Worm (Caenorhabditis elegans) whole organism, L4 larva: ENCODE measurements around the gene slc-9B.2.

Experiments used
- F10B5.3 ChIP-seq: sonication (generic microtip); optimal IDR thresholded peaks from 2 replicates; lab custom pipeline; 2016; ENCODE audit warnings: mild to moderate bottlenecking, missing genetic modification characterization, missing compliant biosample characterization
- F37D6.2 ChIP-seq: sonication (generic microtip); optimal IDR thresholded peaks from 2 replicates; lab custom pipeline; 2016; ENCODE audit warnings: mild to moderate bottlenecking, missing genetic modification characterization, missing compliant biosample characterization
- F44E2.7 ChIP-seq: fragments of 200-800 bp; sonication (Bioruptor generic); IDR thresholded peaks from 2 replicates; pipeline ENCODE4 v2.1.2; 2022; ENCODE audit warnings: missing genetic modification characterization, missing compliant biosample characterization
- F49E8.2 ChIP-seq: sonication (generic microtip); optimal IDR thresholded peaks from 2 replicates; lab custom pipeline; 2016; ENCODE audit warnings: missing compliant biosample characterization, mild to moderate bottlenecking, missing genetic modification characterization, borderline replicate concordance
- R02D3.7 ChIP-seq: fragments of 150-350 bp; sonication (generic microtip); optimal IDR thresholded peaks from 3 replicates; lab custom pipeline; 2014; ENCODE audit warnings: missing biosample characterization, missing genetic modification characterization
- T20F7.1 ChIP-seq: fragments of 200-800 bp; sonication (Bioruptor generic); optimal IDR thresholded peaks from 2 replicates; lab custom pipeline; 2018; ENCODE audit warnings: mild to moderate bottlenecking, missing genetic modification characterization, missing compliant biosample characterization
- Y105C5A.15 ChIP-seq: fragments of 200-800 bp; sonication (Bioruptor generic); IDR thresholded peaks from 2 replicates; pipeline ENCODE4 v1.3.6; 2022; ENCODE audit warnings: missing genetic modification characterization, missing compliant biosample characterization
- Y5F2A.4 ChIP-seq: fragments of 200-800 bp; sonication (Bioruptor generic); optimal IDR thresholded peaks from 2 replicates; lab custom pipeline; 2018; ENCODE audit warnings: mild to moderate bottlenecking, missing genetic modification characterization, missing compliant biosample characterization
- ZK546.5 ChIP-seq, 2 experiments: sonication (generic microtip); optimal IDR thresholded peaks; 2 replicates each; lab custom pipeline; 2017; ENCODE audit warnings: missing biosample characterization in 2 of 2, missing genetic modification characterization in 2 of 2
- aha-1 ChIP-seq: fragments of 150-350 bp; peaks from one replicate; lab custom pipeline; 2014; ENCODE audit warnings: missing biosample characterization, missing genetic modification characterization
- ama-1 ChIP-seq: fragments of 150-350 bp; optimal IDR thresholded peaks from 2 replicates; lab custom pipeline; 2014; ENCODE audit warnings: inconsistent platforms, mixed read lengths
- attf-4 ChIP-seq: sonication (generic microtip); optimal IDR thresholded peaks from 3 replicates; lab custom pipeline; 2017; ENCODE audit warnings: missing biosample characterization, missing genetic modification characterization
- ceh-44 ChIP-seq: fragments of 200-800 bp; sonication (Bioruptor generic); IDR thresholded peaks from 2 replicates; pipeline ENCODE4 v1.3.6; 2022; ENCODE audit warnings: missing genetic modification reagents, missing genetic modification characterization, missing compliant biosample characterization
- ceh-82 ChIP-seq: sonication (generic microtip); optimal IDR thresholded peaks from 2 replicates; lab custom pipeline; 2017; ENCODE audit warnings: missing biosample characterization, missing genetic modification characterization
- daf-16 ChIP-seq, 3 experiments: sonication (generic microtip); optimal IDR thresholded peaks; 2 replicates each; lab custom pipeline; 2016 to 2017; ENCODE audit warnings: missing genetic modification characterization in 3 of 3, missing genetic modification reagents in 3 of 3, mild to moderate bottlenecking in 2 of 3, missing compliant biosample characterization in 2 of 3, missing biosample characterization in 1 of 3, moderate library complexity in 1 of 3
- daf-8 ChIP-seq: fragments of 200-800 bp; sonication (Bioruptor generic); IDR thresholded peaks from 2 replicates; pipeline ENCODE4 v1.3.6; 2022; ENCODE audit warnings: missing genetic modification characterization, missing compliant biosample characterization
- dve-1 ChIP-seq: sonication (generic microtip); optimal IDR thresholded peaks from 2 replicates; lab custom pipeline; 2017; ENCODE audit warnings: antibody characterized with exemption, mild to moderate bottlenecking, missing genetic modification characterization, missing compliant biosample characterization; ENCODE audit not compliant: insufficient read depth
- fos-1 ChIP-seq: fragments of 150-350 bp; optimal IDR thresholded peaks from 2 replicates; lab custom pipeline; 2014; ENCODE audit warnings: missing biosample characterization, missing genetic modification characterization
- gei-8 ChIP-seq: fragments of 200-800 bp; sonication (Bioruptor generic); optimal IDR thresholded peaks from 2 replicates; lab custom pipeline; 2018; ENCODE audit warnings: mild to moderate bottlenecking, missing genetic modification characterization, missing compliant biosample characterization
- hif-1 ChIP-seq, 2 experiments: sonication (generic microtip); optimal IDR thresholded peaks; 2 replicates each; lab custom pipeline; 2016 to 2017; ENCODE audit warnings: missing compliant biosample characterization in 2 of 2, missing genetic modification characterization in 2 of 2, missing genetic modification reagents in 2 of 2, missing genotype in 2 of 2, mild to moderate bottlenecking in 1 of 2
- hlh-11 ChIP-seq: fragments of 200-800 bp; sonication (Bioruptor generic); optimal IDR thresholded peaks from 2 replicates; lab custom pipeline; 2018; ENCODE audit warnings: mild to moderate bottlenecking, missing genetic modification characterization, missing compliant biosample characterization
- hlh-30 ChIP-seq: sonication (generic microtip); optimal IDR thresholded peaks from 2 replicates; lab custom pipeline; 2017; ENCODE audit warnings: antibody characterized with exemption, mild to moderate bottlenecking, missing genetic modification characterization, missing compliant biosample characterization; ENCODE audit not compliant: insufficient read depth
- hmg-1.1 ChIP-seq: fragments of 200-800 bp; sonication (Bioruptor generic); IDR thresholded peaks from 2 replicates; pipeline ENCODE4 v1.3.6; 2022; ENCODE audit warnings: missing genetic modification reagents, missing genetic modification characterization, missing compliant biosample characterization
- jun-1 ChIP-seq: fragments of 150-350 bp; optimal IDR thresholded peaks from 2 replicates; lab custom pipeline; 2014; ENCODE audit warnings: missing biosample characterization, missing genetic modification reagents, missing genetic modification characterization
- lin-13 ChIP-seq: fragments of 150-350 bp; optimal IDR thresholded peaks from 2 replicates; lab custom pipeline; 2014; ENCODE audit warnings: missing biosample characterization, missing genetic modification reagents, missing genetic modification characterization
- lin-38 ChIP-seq: fragments of 200-800 bp; sonication (Bioruptor generic); IDR thresholded peaks from 2 replicates; pipeline ENCODE4 v1.3.6; 2022; ENCODE audit warnings: missing genetic modification reagents, missing genetic modification characterization, missing compliant biosample characterization
- lsy-2 ChIP-seq, 2 experiments: fragments of 150-350 bp in 1 of 2; sonication (generic microtip) in 1 of 2; optimal IDR thresholded peaks; 2 replicates each; lab custom pipeline; 2014 to 2017; ENCODE audit warnings: missing biosample characterization in 2 of 2, missing genetic modification characterization in 2 of 2
- madf-9 ChIP-seq: fragments of 200-800 bp; sonication (Bioruptor generic); conservative IDR thresholded peaks from 2 replicates; pipeline ENCODE4 v1.3.6; 2022; ENCODE audit warnings: missing genetic modification reagents, missing genetic modification characterization, missing compliant biosample characterization
- mdl-1 ChIP-seq, 2 experiments: fragments of 150-350 bp in 1 of 2; sonication (generic microtip) in 1 of 2; optimal IDR thresholded peaks; 2 replicates each; lab custom pipeline; 2014 to 2017; ENCODE audit warnings: missing biosample characterization in 2 of 2, missing genetic modification characterization in 2 of 2
- mdt-29 ChIP-seq: fragments of 200-800 bp; sonication (Bioruptor generic); IDR thresholded peaks from 2 replicates; pipeline ENCODE4 v1.3.6; 2022; ENCODE audit warnings: missing genetic modification reagents, missing genetic modification characterization, missing compliant biosample characterization
- mep-1 ChIP-seq: fragments of 150-350 bp; sonication (generic microtip); optimal IDR thresholded peaks from 3 replicates; lab custom pipeline; 2014; ENCODE audit warnings: missing biosample characterization, missing genetic modification characterization
- mxl-3 ChIP-seq: fragments of 200-800 bp; sonication (Bioruptor generic); optimal IDR thresholded peaks from 2 replicates; lab custom pipeline; 2018; ENCODE audit warnings: mild to moderate bottlenecking, missing genetic modification characterization, missing compliant biosample characterization
- nhr-10 ChIP-seq: fragments of 150-350 bp; optimal IDR thresholded peaks from 2 replicates; lab custom pipeline; 2014; ENCODE audit warnings: missing biosample characterization, missing genetic modification characterization
- nhr-11 ChIP-seq: fragments of 150-350 bp; optimal IDR thresholded peaks from 2 replicates; lab custom pipeline; 2014; ENCODE audit warnings: missing biosample characterization, missing genetic modification characterization
- nhr-237 ChIP-seq: sonication (generic microtip); optimal IDR thresholded peaks from 2 replicates; lab custom pipeline; 2017; ENCODE audit warnings: missing biosample characterization, missing genetic modification characterization
- nhr-28 ChIP-seq: fragments of 150-350 bp; optimal IDR thresholded peaks from 2 replicates; lab custom pipeline; 2014; ENCODE audit warnings: missing biosample characterization, missing genetic modification characterization
- nhr-42 ChIP-seq: fragments of 200-800 bp; sonication (Bioruptor generic); IDR thresholded peaks from 2 replicates; pipeline ENCODE4 v1.3.6; 2022; ENCODE audit warnings: missing genetic modification characterization, missing compliant biosample characterization
- pha-4 ChIP-seq, 2 experiments: fragments of 150-350 bp in 1 of 2; fragments of 200-800 bp in 1 of 2; sonication (Bioruptor generic) in 1 of 2; IDR thresholded peaks in 1 of 2; optimal IDR thresholded peaks in 1 of 2; 2 replicates each; pipeline versions ENCODE4 v1.3.6 to Lab custom; 2014 to 2022; ENCODE audit warnings: missing genetic modification characterization in 2 of 2, missing genetic modification reagents in 2 of 2, missing biosample characterization in 1 of 2, missing compliant biosample characterization in 1 of 2
- rbr-2 ChIP-seq: sonication (generic microtip); optimal IDR thresholded peaks from 2 replicates; lab custom pipeline; 2016; ENCODE audit warnings: missing genotype, missing genetic modification characterization, missing compliant biosample characterization
- saeg-2 ChIP-seq: fragments of 200-800 bp; sonication (Bioruptor generic); IDR thresholded peaks from 2 replicates; pipeline ENCODE4 v1.3.6; 2022; ENCODE audit warnings: missing genetic modification reagents, missing genetic modification characterization, missing compliant biosample characterization
- sdz-12 ChIP-seq: fragments of 200-800 bp; sonication (Bioruptor generic); optimal IDR thresholded peaks from 2 replicates; lab custom pipeline; 2018; ENCODE audit warnings: mild to moderate bottlenecking, missing genetic modification characterization, missing compliant biosample characterization
- snpc-4 ChIP-seq: fragments of 150-350 bp; optimal IDR thresholded peaks from 2 replicates; lab custom pipeline; 2014; ENCODE audit warnings: missing biosample characterization, missing genetic modification characterization
- unc-62 ChIP-seq, 3 experiments: fragments of 150-350 bp in 1 of 3; sonication (generic microtip); optimal IDR thresholded peaks in 2 of 3; peaks in 1 of 3; 1 replicate in 1 of 3; 2 replicates in 2 of 3; lab custom pipeline; 2014 to 2017; ENCODE audit warnings: missing biosample characterization in 3 of 3, missing genetic modification characterization in 3 of 3, missing genetic modification reagents in 3 of 3, missing genotype in 1 of 3
- vab-7 ChIP-seq: fragments of 200-800 bp; sonication (Bioruptor generic); IDR thresholded peaks from 2 replicates; pipeline ENCODE4 v1.3.6; 2022; ENCODE audit warnings: missing genetic modification reagents, missing genetic modification characterization, missing compliant biosample characterization
- zip-2 ChIP-seq: fragments of 150-350 bp; optimal IDR thresholded peaks from 2 replicates; lab custom pipeline; 2014; ENCODE audit warnings: missing biosample characterization, missing genetic modification characterization
- ztf-7 ChIP-seq: fragments of 150-350 bp; optimal IDR thresholded peaks from 2 replicates; lab custom pipeline; 2014; ENCODE audit warnings: missing biosample characterization, missing genetic modification characterization

slc-9B.2 gene

ce11 chrV:16352282-16352681 lies 13.4 kb downstream of the slc-9B.2 start (continued):
- TF ChIP-seq unc-62 (GFP tag; optimal IDR thresholded peaks at IDR 0.05 in 1 of 2; lab: Kevin White, UChicago) (peak in 1 of 2 experiments; percentile 42), unc-62 (tag; optimal IDR thresholded peaks at IDR 0.05; lab: Kevin White, UChicago) (no peak), daf-8 (GFP tag; lab: Robert Waterston, UW) (no peak), ceh-44 (no peak), fos-1 (tag; lab: Kevin White, UChicago) (no peak), ZK546.5 (tag; optimal IDR thresholded peaks at IDR 0.05; lab: Kevin White, UChicago) (no peak), T20F7.1 (GFP tag; lab: Kevin White, UChicago) (no peak), gei-8 (GFP tag; lab: Kevin White, UChicago) (no peak)
- TF ChIP-seq, all 104 proteins: peak for 20

- no peak for TF ChIP-seq nhr-11 (tag; lab: Kevin White, UChicago)
- no peak for TF ChIP-seq F10B5.3
- TF ChIP-seq pha-4 (GFP tag; IDR thresholded peaks at IDR 0.05; lab: Robert Waterston, UW) = no peak
- no peak for TF ChIP-seq pha-4 (tag; optimal IDR thresholded peaks at IDR 0.05; lab: Kevin White, UChicago)
- no peak for TF ChIP-seq saeg-2 (GFP tag; lab: Robert Waterston, UW)
- TF ChIP-seq mdl-1 (tag; optimal IDR thresholded peaks at IDR 0.05; lab: Kevin White, UChicago) = peak in 1 of 2 experiments; percentile 51
- TF ChIP-seq R02D3.7 (tag; lab: Kevin White, UChicago) = no peak
- TF ChIP-seq daf-16 (GFP tag; optimal IDR thresholded peaks at IDR 0.05; lab: Kevin White, UChicago) = no peak
- TF ChIP-seq daf-16 (tag; optimal IDR thresholded peaks at IDR 0.05; lab: Kevin White, UChicago) = peak; percentile 12
- TF ChIP-seq dve-1 (tag; lab: Kevin White, UChicago) = peak; percentile 28
- TF ChIP-seq mxl-3 (GFP tag; lab: Kevin White, UChicago) = peak; percentile 47
- no peak for TF ChIP-seq snpc-4 (tag; lab: Kevin White, UChicago)
- TF ChIP-seq nhr-28 (tag; lab: Kevin White, UChicago) = peak; percentile 14
- TF ChIP-seq hlh-11 (tag; lab: Kevin White, UChicago) = no peak
- no peak for TF ChIP-seq Y5F2A.4 (GFP tag; lab: Kevin White, UChicago)
- no peak for TF ChIP-seq hmg-1.1
- TF ChIP-seq ama-1 = no peak
- no peak for TF ChIP-seq ztf-7
- TF ChIP-seq hif-1 (tag; optimal IDR thresholded peaks at IDR 0.05; lab: Kevin White, UChicago) = no peak
- no peak for TF ChIP-seq nhr-42
- no peak for TF ChIP-seq fos-1 (tag; lab: Kevin White, UChicago)
- peak; percentile 46 for TF ChIP-seq hlh-30 (tag; lab: Kevin White, UChicago)
- peak in 1 of 2 experiments; percentile 31 for TF ChIP-seq lsy-2 (tag; optimal IDR thresholded peaks at IDR 0.05; lab: Kevin White, UChicago)
- TF ChIP-seq Y105C5A.15 (GFP tag; lab: Robert Waterston, UW) = no peak
- TF ChIP-seq nhr-237 (tag; lab: Kevin White, UChicago) = no peak
- peak; percentile 0 for TF ChIP-seq mep-1
- TF ChIP-seq attf-4 (tag; lab: Kevin White, UChicago) = no peak
Observed at ce11 chrV:16354675-16355074, 15.8 kb downstream of the slc-9B.2 start.

DNA sequence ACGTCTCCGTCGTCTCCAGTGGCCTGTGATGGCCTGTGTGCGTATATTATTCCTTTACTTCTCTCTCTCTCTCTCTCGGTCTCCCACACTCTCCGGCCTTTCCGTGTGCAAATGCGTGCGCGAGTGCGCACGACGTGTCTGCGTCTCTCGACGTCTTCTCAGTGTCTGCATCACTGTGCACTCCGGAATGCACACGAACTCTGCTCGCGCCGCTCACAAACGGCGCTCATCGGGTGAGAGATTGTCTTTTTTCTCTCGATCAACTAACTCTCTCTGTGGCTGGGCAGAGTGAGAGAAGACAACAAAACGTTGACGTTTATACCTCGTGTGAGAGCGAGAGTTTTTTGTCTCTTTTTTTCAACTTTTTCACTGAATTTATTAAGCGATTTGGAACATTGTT lies 17.1 kb downstream of the slc-9B.2 start:
- TF ChIP-seq vab-7 (GFP tag; lab: Robert Waterston, UW) (peak; percentile 70), F44E2.7 (no peak), ztf-7 (peak; percentile 55), ama-1 (no peak), madf-9 (GFP tag; lab: Robert Waterston, UW) (peak; percentile 73), aha-1 (tag; lab: Kevin White, UChicago) (peak; percentile 99), lin-38 (peak; percentile 65), nhr-10 (tag; lab: Kevin White, UChicago) (peak; percentile 84), hmg-1.1 (peak; percentile 98), fos-1 (tag; lab: Kevin White, UChicago) (no peak), F49E8.2 (tag; lab: Kevin White, UChicago) (no peak), mdt-29 (GFP tag; lab: Robert Waterston, UW) (no peak), F37D6.2 (tag; lab: Kevin White, UChicago) (peak; percentile 64), ceh-44 (no peak), jun-1 (tag; lab: Kevin White, UChicago) (peak; percentile 80), mdl-1 (tag; optimal IDR thresholded peaks at IDR 0.05; lab: Kevin White, UChicago) (peak; percentile 85 to 96), Y5F2A.4 (GFP tag; lab: Kevin White, UChicago) (no peak), daf-16 (GFP tag; optimal IDR thresholded peaks at IDR 0.05; lab: Kevin White, UChicago) (peak; percentile 56 to 67), daf-16 (tag; optimal IDR thresholded peaks at IDR 0.05; lab: Kevin White, UChicago) (peak; percentile 68), rbr-2 (tag; lab: Kevin White, UChicago) (peak; percentile 90), F10B5.3 (peak; percentile 14), zip-2 (tag; lab: Kevin White, UChicago) (no peak), nhr-42 (peak; percentile 57; the same call in 1 of the 2 replicates), sdz-12 (peak; percentile 47), lin-13 (peak; percentile 6), ceh-82 (tag; lab: Kevin White, UChicago) (no peak)
